Worm (Caenorhabditis elegans): ENCODE measurements around the gene srbc-10.

- TF ChIP-seq snpc-4 (tag; optimal IDR thresholded peaks at IDR 0.05) (no peak), unc-39 (tag; optimal IDR thresholded peaks at IDR 0.05) (no peak), nhr-28 (tag; optimal IDR thresholded peaks at IDR 0.05) (no peak), pha-4 (tag; optimal IDR thresholded peaks at IDR 0.05) (no peak), nhr-12 (tag; optimal IDR thresholded peaks at IDR 0.05) (no peak), blmp-1 (tag; optimal IDR thresholded peaks at IDR 0.05) (no peak), ham-2 (GFP tag; optimal IDR thresholded peaks at IDR 0.05) (no peak), lsy-2 (tag; optimal IDR thresholded peaks at IDR 0.05) (no peak), ztf-11 (tag; optimal IDR thresholded peaks at IDR 0.05) (no peak), nhr-237 (tag; optimal IDR thresholded peaks at IDR 0.05) (no peak), elt-3 (tag; optimal IDR thresholded peaks at IDR 0.05) (no peak)
Measured at ce11 chrV:7454236-7454635, 38.6 kb downstream of the srbc-10 start, which contains the start of gene try-8.
